Fruit fly (Drosophila melanogaster): ENCODE results near the gene Ctl2.
A peak's percentile ranks its signal among the peaks of the same experiment; 100 is the strongest.

Gene Ctl2

DNA sequence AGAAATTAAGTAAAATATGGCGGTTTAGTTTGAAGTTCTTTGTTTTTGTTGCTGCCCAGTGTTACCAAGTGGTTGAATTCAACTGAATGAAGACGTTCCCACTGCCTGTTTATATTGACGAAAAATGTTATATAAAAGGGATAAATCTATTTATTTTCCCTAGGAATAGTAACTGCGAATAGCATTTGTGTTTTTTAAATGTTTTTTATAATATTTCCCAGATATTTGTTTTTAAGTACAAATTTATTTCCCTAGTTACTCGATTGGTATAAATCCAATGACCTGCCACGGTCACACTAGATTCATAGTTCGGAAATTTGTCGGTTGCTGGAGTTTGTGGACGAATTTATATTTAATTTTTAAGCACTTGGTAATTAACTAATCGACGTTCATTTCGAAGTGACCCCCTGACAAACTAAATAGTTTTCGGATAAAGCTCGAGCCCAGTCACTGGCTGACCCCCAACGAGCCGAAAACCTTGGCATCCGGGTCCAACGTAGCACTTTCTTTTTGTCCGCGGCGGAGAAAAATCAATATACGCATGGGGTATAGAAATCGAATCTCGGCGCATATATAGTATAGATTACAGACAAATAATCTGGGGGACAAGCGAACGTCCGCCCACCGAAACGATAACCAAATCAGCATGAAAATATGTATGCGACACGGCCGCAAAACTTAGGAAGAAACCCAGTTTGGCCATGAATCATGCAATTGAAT, 7.9 kb downstream of the Ctl2 start, which contains the start of the genes dgt6 and Vha100-1 (continued):
- no peak for TF ChIP-seq Lpt (GFP tag; optimal IDR thresholded peaks at IDR 0.05)
- no peak for TF ChIP-seq CG6175 (GFP tag; IDR thresholded peaks at IDR 0.05)
- TF ChIP-seq Meics (GFP tag; optimal IDR thresholded peaks at IDR 0.05): peak; percentile 1
- no peak for TF ChIP-seq CG14965 (GFP tag; optimal IDR thresholded peaks at IDR 0.05; ENCODE audit: borderline replicate concordance)
- no peak for TF ChIP-seq Dfd (GFP tag; optimal IDR thresholded peaks at IDR 0.05)
- TF ChIP-seq stwl (tag; optimal IDR thresholded peaks at IDR 0.05): peak; percentile 82
- peak; percentile 14 for TF ChIP-seq Sry-β (GFP tag; optimal IDR thresholded peaks at IDR 0.05)
- no peak for TF ChIP-seq corto (GFP tag; optimal IDR thresholded peaks at IDR 0.05)
- TF ChIP-seq emc (GFP tag; optimal IDR thresholded peaks at IDR 0.05): no peak
- TF ChIP-seq Hr39 (optimal IDR thresholded peaks at IDR 0.05): no peak
- no peak for TF ChIP-seq CG12769 (tag; optimal IDR thresholded peaks at IDR 0.05)
- TF ChIP-seq CG10209 (GFP tag; optimal IDR thresholded peaks at IDR 0.05): no peak
- no peak for TF ChIP-seq CG42726 (GFP tag; IDR thresholded peaks at IDR 0.05; ENCODE audit: partially characterized antibody)
- TF ChIP-seq Antp (GFP tag; optimal IDR thresholded peaks at IDR 0.05): no peak
- TF ChIP-seq CG9609 (GFP tag; optimal IDR thresholded peaks at IDR 0.05): no peak
- TF ChIP-seq Xbp1 (GFP tag; optimal IDR thresholded peaks at IDR 0.05): peak; percentile 19
- TF ChIP-seq Hr78 (GFP tag; optimal IDR thresholded peaks at IDR 0.05): no peak
- no peak for TF ChIP-seq CG4328 (GFP tag; optimal IDR thresholded peaks at IDR 0.05)
- TF ChIP-seq Stat92E (GFP tag; optimal IDR thresholded peaks at IDR 0.05): peak in 1 of 3 experiments; percentile 32
- TF ChIP-seq knrl (GFP tag; IDR thresholded peaks at IDR 0.05; ENCODE audit: partially characterized antibody): no peak; the same call in 2 of the 3 replicates
- TF ChIP-seq CG12659 (GFP tag; optimal IDR thresholded peaks at IDR 0.05): peak; percentile 49
- TF ChIP-seq seq (GFP tag; IDR thresholded peaks at IDR 0.05): no peak
- TF ChIP-seq Ets97D (GFP tag; optimal IDR thresholded peaks at IDR 0.05): no peak
- TF ChIP-seq jing (GFP tag; optimal IDR thresholded peaks at IDR 0.05): no peak
- TF ChIP-seq CG10366 (GFP tag; IDR thresholded peaks at IDR 0.05): no peak
- TF ChIP-seq E2f2 (GFP tag; IDR thresholded peaks at IDR 0.05): peak; percentile 85
- no peak for TF ChIP-seq PHDP (tag; optimal IDR thresholded peaks at IDR 0.05)
- TF ChIP-seq CG13424 (tag; optimal IDR thresholded peaks at IDR 0.05): peak; percentile 21
- TF ChIP-seq CG7271 (tag; optimal IDR thresholded peaks at IDR 0.05): no peak
- no peak for TF ChIP-seq Oli (tag; optimal IDR thresholded peaks at IDR 0.05)
- peak; percentile 51 for TF ChIP-seq CG30403 (GFP tag; optimal IDR thresholded peaks at IDR 0.05)
- peak; percentile 74 for TF ChIP-seq Med (GFP tag)
- no peak for TF ChIP-seq Drgx (GFP tag; IDR thresholded peaks at IDR 0.05)
- peak; percentile 65 for TF ChIP-seq CG17829 (tag; optimal IDR thresholded peaks at IDR 0.05)
- no peak for TF ChIP-seq CG11504 (tag; optimal IDR thresholded peaks at IDR 0.05)
- no peak for TF ChIP-seq gsb-n (tag; optimal IDR thresholded peaks at IDR 0.05)
- no peak for TF ChIP-seq ato (GFP tag; IDR thresholded peaks at IDR 0.05; ENCODE audit: partially characterized antibody)
- TF ChIP-seq jigr1 (GFP tag; IDR thresholded peaks at IDR 0.05): no peak
- TF ChIP-seq Mes4 (GFP tag; optimal IDR thresholded peaks at IDR 0.05): no peak
- peak; percentile 74 for TF ChIP-seq row (GFP tag; IDR thresholded peaks at IDR 0.05)
- TF ChIP-seq CG17802 (tag; optimal IDR thresholded peaks at IDR 0.05): peak; percentile 51
- TF ChIP-seq rib (GFP tag; IDR thresholded peaks at IDR 0.05): no peak
- no peak for TF ChIP-seq sqz (GFP tag; optimal IDR thresholded peaks at IDR 0.05)
- peak; percentile 42 for TF ChIP-seq Max (GFP tag; optimal IDR thresholded peaks at IDR 0.05)
- TF ChIP-seq sna (GFP tag; IDR thresholded peaks at IDR 0.05; ENCODE audit: partially characterized antibody): no peak
- TF ChIP-seq CG4424 (GFP tag; optimal IDR thresholded peaks at IDR 0.05): peak; percentile 47
- no peak for TF ChIP-seq CG9817 (tag; optimal IDR thresholded peaks at IDR 0.05)
- TF ChIP-seq zf30C (GFP tag; optimal IDR thresholded peaks at IDR 0.05): no peak
- TF ChIP-seq Sox100B (GFP tag; optimal IDR thresholded peaks at IDR 0.05): no peak
